Worm (Caenorhabditis elegans) whole organism, L2 larva: ENCODE data around the gene T28H10.1.

Source experiments
- C34F6.9 ChIP-seq: fragments of 150-350 bp; optimal IDR thresholded peaks from 2 replicates; lab custom pipeline; 2014; ENCODE audit warnings: missing biosample characterization, missing genetic modification characterization
- F13H6.1 ChIP-seq: sonication (generic microtip); optimal IDR thresholded peaks from 2 replicates; lab custom pipeline; 2016; ENCODE audit warnings: missing genetic modification characterization, missing compliant biosample characterization
- R02D3.7 ChIP-seq: fragments of 150-350 bp; optimal IDR thresholded peaks from 2 replicates; lab custom pipeline; 2014; ENCODE audit warnings: missing biosample characterization, missing genetic modification characterization
- Y55F3AM.14 ChIP-seq: fragments of 200-800 bp; sonication (Bioruptor generic); optimal IDR thresholded peaks from 2 replicates; lab custom pipeline; 2018; ENCODE audit warnings: mild to moderate bottlenecking, missing genetic modification characterization, missing compliant biosample characterization
- ZK546.5 ChIP-seq: sonication (generic microtip); optimal IDR thresholded peaks from 2 replicates; lab custom pipeline; 2017; ENCODE audit warnings: missing biosample characterization, missing genetic modification characterization
- alr-1 ChIP-seq: fragments of 150-350 bp; optimal IDR thresholded peaks from 2 replicates; lab custom pipeline; 2014; ENCODE audit warnings: missing biosample characterization, missing genetic modification characterization
- aly-2 ChIP-seq: fragments of 150-350 bp; optimal IDR thresholded peaks from 2 replicates; lab custom pipeline; 2014; ENCODE audit warnings: missing biosample characterization, missing genetic modification characterization
- blmp-1 ChIP-seq: sonication (generic microtip); optimal IDR thresholded peaks from 2 replicates; lab custom pipeline; 2017; ENCODE audit warnings: missing genetic modification characterization, mild to moderate bottlenecking, missing compliant biosample characterization, antibody characterized with exemption, moderate library complexity; ENCODE audit not compliant: insufficient read depth
- ceh-16 ChIP-seq: fragments of 150-350 bp; optimal IDR thresholded peaks from 2 replicates; lab custom pipeline; 2014; ENCODE audit warnings: missing biosample characterization, missing genetic modification characterization
- ceh-82 ChIP-seq: fragments of 150-350 bp; optimal IDR thresholded peaks from 2 replicates; lab custom pipeline; 2014; ENCODE audit warnings: missing biosample characterization, missing genetic modification characterization
- crh-2 ChIP-seq: sonication (generic microtip); optimal IDR thresholded peaks from 2 replicates; lab custom pipeline; 2017; ENCODE audit warnings: missing biosample characterization, missing genetic modification characterization
- dmd-4 ChIP-seq: sonication (generic microtip); optimal IDR thresholded peaks from 2 replicates; lab custom pipeline; 2017; ENCODE audit warnings: missing biosample characterization, missing genetic modification characterization
- egl-27 ChIP-seq: sonication (generic microtip); optimal IDR thresholded peaks from 3 replicates; lab custom pipeline; 2017; ENCODE audit warnings: missing biosample characterization, missing genetic modification reagents, missing genetic modification characterization
- elt-1 ChIP-seq: fragments of 150-350 bp; optimal IDR thresholded peaks from 2 replicates; lab custom pipeline; 2014; ENCODE audit warnings: missing biosample characterization, missing genetic modification characterization
- elt-3 ChIP-seq: sonication (generic microtip); optimal IDR thresholded peaks from 2 replicates; lab custom pipeline; 2017; ENCODE audit warnings: missing biosample characterization, missing genetic modification characterization
- fos-1 ChIP-seq: fragments of 150-350 bp; optimal IDR thresholded peaks from 2 replicates; lab custom pipeline; 2014; ENCODE audit warnings: missing biosample characterization, missing genetic modification characterization
- lin-11 ChIP-seq: fragments of 150-350 bp; sonication (generic microtip); optimal IDR thresholded peaks from 2 replicates; lab custom pipeline; 2014; ENCODE audit warnings: missing biosample characterization, missing genetic modification characterization, inconsistent platforms, mixed read lengths
- lin-13 ChIP-seq: fragments of 150-350 bp; optimal IDR thresholded peaks from 2 replicates; lab custom pipeline; 2014; ENCODE audit warnings: missing biosample characterization, missing genetic modification reagents, missing genetic modification characterization
- lin-39 ChIP-seq: fragments of 150-350 bp; optimal IDR thresholded peaks from 2 replicates; lab custom pipeline; 2014; ENCODE audit warnings: missing biosample characterization, missing genetic modification reagents, missing genetic modification characterization
- lsy-2 ChIP-seq, 2 experiments: fragments of 150-350 bp in 1 of 2; sonication (generic microtip) in 1 of 2; optimal IDR thresholded peaks; 2 replicates each; lab custom pipeline; 2014 to 2017; ENCODE audit warnings: missing biosample characterization in 2 of 2, missing genetic modification characterization in 2 of 2
- mab-5 ChIP-seq: fragments of 150-350 bp; optimal IDR thresholded peaks from 2 replicates; lab custom pipeline; 2014; ENCODE audit warnings: missing biosample characterization, missing genetic modification characterization
- mbf-1 ChIP-seq: sonication (generic microtip); optimal IDR thresholded peaks from 2 replicates; lab custom pipeline; 2017; ENCODE audit warnings: missing biosample characterization, missing genetic modification characterization
- mdl-1 ChIP-seq, 2 experiments: fragments of 150-350 bp in 1 of 2; sonication (generic microtip) in 1 of 2; optimal IDR thresholded peaks; 2 replicates each; lab custom pipeline; 2017; ENCODE audit warnings: missing biosample characterization in 2 of 2, missing genetic modification characterization in 2 of 2
- nhr-10 ChIP-seq: sonication (generic microtip); optimal IDR thresholded peaks from 2 replicates; lab custom pipeline; 2017; ENCODE audit warnings: missing biosample characterization, missing genetic modification characterization
- nhr-11 ChIP-seq: fragments of 150-350 bp; optimal IDR thresholded peaks from 2 replicates; lab custom pipeline; 2014; ENCODE audit warnings: missing biosample characterization, missing genetic modification characterization
- nhr-129 ChIP-seq: fragments of 150-350 bp; optimal IDR thresholded peaks from 2 replicates; lab custom pipeline; 2014; ENCODE audit warnings: missing biosample characterization, missing genetic modification characterization
- nhr-21 ChIP-seq: fragments of 150-350 bp; optimal IDR thresholded peaks from 2 replicates; lab custom pipeline; 2014; ENCODE audit warnings: missing biosample characterization, missing genetic modification characterization
- nhr-23 ChIP-seq: fragments of 150-350 bp; optimal IDR thresholded peaks from 2 replicates; lab custom pipeline; 2014; ENCODE audit warnings: missing biosample characterization, missing genetic modification reagents, missing genetic modification characterization
- nhr-237 ChIP-seq: fragments of 150-350 bp; optimal IDR thresholded peaks from 2 replicates; lab custom pipeline; 2014; ENCODE audit warnings: missing biosample characterization, missing genetic modification characterization
- nhr-25 ChIP-seq: fragments of 150-350 bp; sonication (generic microtip); optimal IDR thresholded peaks from 3 replicates; lab custom pipeline; 2014; ENCODE audit warnings: missing biosample characterization, missing genetic modification characterization
- nhr-6 ChIP-seq: fragments of 150-350 bp; optimal IDR thresholded peaks from 2 replicates; lab custom pipeline; 2014; ENCODE audit warnings: missing biosample characterization, missing genetic modification characterization
- nhr-77 ChIP-seq: fragments of 150-350 bp; optimal IDR thresholded peaks from 2 replicates; lab custom pipeline; 2014; ENCODE audit warnings: missing biosample characterization, missing genetic modification characterization
- peb-1 ChIP-seq: fragments of 150-350 bp; optimal IDR thresholded peaks from 2 replicates; lab custom pipeline; 2014; ENCODE audit warnings: missing biosample characterization, missing genetic modification characterization
- sem-4 ChIP-seq: fragments of 150-350 bp; optimal IDR thresholded peaks from 2 replicates; lab custom pipeline; 2014; ENCODE audit warnings: missing biosample characterization, missing genetic modification reagents, missing genetic modification characterization
- sma-3 ChIP-seq: sonication (generic microtip); optimal IDR thresholded peaks from 2 replicates; lab custom pipeline; 2016; ENCODE audit warnings: missing genetic modification reagents, missing genetic modification characterization, missing compliant biosample characterization
- sma-9 ChIP-seq, 2 experiments: fragments of 150-350 bp in 1 of 2; sonication (generic microtip) in 1 of 2; optimal IDR thresholded peaks; 2 replicates each; lab custom pipeline; 2014 to 2016; ENCODE audit warnings: missing genetic modification characterization in 2 of 2, mild to moderate bottlenecking in 1 of 2, missing biosample characterization in 1 of 2, missing compliant biosample characterization in 1 of 2, missing genetic modification reagents in 1 of 2, moderate library complexity in 1 of 2
- snpc-4 ChIP-seq: fragments of 150-350 bp; optimal IDR thresholded peaks from 2 replicates; lab custom pipeline; 2014; ENCODE audit warnings: missing biosample characterization, missing genetic modification characterization
- unc-55 ChIP-seq: fragments of 150-350 bp; sonication (generic microtip); optimal IDR thresholded peaks from 3 replicates; lab custom pipeline; 2014; ENCODE audit warnings: missing biosample characterization, missing genetic modification reagents, missing genetic modification characterization
- unc-62 ChIP-seq: fragments of 150-350 bp; optimal IDR thresholded peaks from 2 replicates; lab custom pipeline; 2014; ENCODE audit warnings: missing biosample characterization, missing genetic modification reagents, missing genetic modification characterization
- zag-1 ChIP-seq: fragments of 150-350 bp; optimal IDR thresholded peaks from 2 replicates; lab custom pipeline; 2014; ENCODE audit warnings: missing biosample characterization, missing genetic modification characterization
- ztf-1 ChIP-seq: fragments of 200-800 bp; sonication (Bioruptor generic); conservative IDR thresholded peaks from 2 replicates; pipeline ENCODE4 v1.3.6; 2022; ENCODE audit warnings: missing genetic modification characterization, missing compliant biosample characterization
- ztf-4 ChIP-seq: fragments of 150-350 bp; optimal IDR thresholded peaks from 2 replicates; lab custom pipeline; 2014; ENCODE audit warnings: missing biosample characterization, missing genetic modification characterization

The T28H10.1 gene

ce11 chrV:12530129-12530528, 26.5 kb downstream of the T28H10.1 start:
- TF ChIP-seq C34F6.9 (peak; percentile 44), lsy-2 (tag; optimal IDR thresholded peaks at IDR 0.05; lab: Kevin White, UChicago) (peak in 1 of 2 experiments; percentile 32), sma-3 (GFP tag; lab: Kevin White, UChicago) (no peak), zag-1 (tag; lab: Kevin White, UChicago) (peak; percentile 30), dmd-4 (tag; lab: Kevin White, UChicago) (no peak), unc-55 (peak; percentile 16), crh-2 (tag; lab: Kevin White, UChicago) (peak; percentile 53), unc-62 (no peak), sma-9 (GFP tag; optimal IDR thresholded peaks at IDR 0.05; lab: Kevin White, UChicago) (peak; percentile 24), sma-9 (tag; optimal IDR thresholded peaks at IDR 0.05; lab: Kevin White, UChicago) (no peak), F13H6.1 (tag; lab: Kevin White, UChicago) (peak; percentile 49), Y55F3AM.14 (GFP tag; lab: Kevin White, UChicago) (peak; percentile 67), ceh-16 (tag; lab: Kevin White, UChicago) (peak; percentile 60), sem-4 (tag; lab: Kevin White, UChicago) (peak; percentile 48), egl-27 (tag; lab: Kevin White, UChicago) (peak; percentile 41)
- TF ChIP-seq, all 48 proteins: peak for 11

- peak; percentile 39 for TF ChIP-seq nhr-21
- TF ChIP-seq sma-9 (GFP tag; optimal IDR thresholded peaks at IDR 0.05; lab: Kevin White, UChicago) = peak; percentile 16
- no peak for TF ChIP-seq sma-9 (tag; optimal IDR thresholded peaks at IDR 0.05; lab: Kevin White, UChicago)
- TF ChIP-seq dmd-4 (tag; lab: Kevin White, UChicago) = peak; percentile 23
- TF ChIP-seq nhr-6 (tag; lab: Kevin White, UChicago) = no peak
- TF ChIP-seq blmp-1 (tag; lab: Kevin White, UChicago) = peak; percentile 16
- TF ChIP-seq lsy-2 (tag; optimal IDR thresholded peaks at IDR 0.05; lab: Kevin White, UChicago) = peak in 1 of 2 experiments; percentile 31
- no peak for TF ChIP-seq elt-1 (tag; lab: Kevin White, UChicago)
- TF ChIP-seq C34F6.9 = peak; percentile 23
- TF ChIP-seq fos-1 = peak; percentile 46
Measured at ce11 chrV:12531084-12531483, 27.5 kb downstream of the T28H10.1 start.

ce11 chrV:12532369-12532768, 28.8 kb downstream of the T28H10.1 start:
- TF ChIP-seq fos-1 (peak; percentile 66), nhr-25 (tag; lab: Kevin White, UChicago) (no peak)
- TF ChIP-seq, all 48 proteins: peak for 1

- TF ChIP-seq mab-5 (tag; lab: Kevin White, UChicago) (no peak), aly-2 (tag; lab: Kevin White, UChicago) (no peak), unc-62 (no peak), nhr-129 (tag; lab: Kevin White, UChicago) (no peak), sem-4 (tag; lab: Kevin White, UChicago) (no peak), lin-39 (tag; lab: Kevin White, UChicago) (no peak), nhr-21 (peak; percentile 20), ztf-1 (GFP tag; lab: Robert Waterston, UW) (no peak), crh-2 (tag; lab: Kevin White, UChicago) (peak; percentile 13), lin-13 (GFP tag; lab: Kevin White, UChicago) (no peak), sma-9 (GFP tag; optimal IDR thresholded peaks at IDR 0.05; lab: Kevin White, UChicago) (peak; percentile 44), sma-9 (tag; optimal IDR thresholded peaks at IDR 0.05; lab: Kevin White, UChicago) (no peak), F13H6.1 (tag; lab: Kevin White, UChicago) (no peak), ceh-16 (tag; lab: Kevin White, UChicago) (peak; percentile 23), alr-1 (tag; lab: Kevin White, UChicago) (no peak), elt-1 (tag; lab: Kevin White, UChicago) (no peak), elt-3 (tag; lab: Kevin White, UChicago) (no peak), snpc-4 (tag; lab: Kevin White, UChicago) (no peak), nhr-10 (tag; lab: Kevin White, UChicago) (no peak), R02D3.7 (tag; lab: Kevin White, UChicago) (no peak), nhr-25 (tag; lab: Kevin White, UChicago) (peak; percentile 63), sma-3 (GFP tag; lab: Kevin White, UChicago) (peak; percentile 63), mdl-1 (tag; optimal IDR thresholded peaks at IDR 0.05; lab: Kevin White, UChicago) (no peak), lsy-2 (tag; optimal IDR thresholded peaks at IDR 0.05; lab: Kevin White, UChicago) (peak in 1 of 2 experiments; percentile 41), nhr-11 (tag; lab: Kevin White, UChicago) (no peak), nhr-23 (no peak), fos-1 (peak; percentile 8), egl-27 (tag; lab: Kevin White, UChicago) (peak; percentile 12), ZK546.5 (tag; lab: Kevin White, UChicago) (no peak), ceh-82 (tag; lab: Kevin White, UChicago) (no peak), nhr-237 (tag; lab: Kevin White, UChicago) (no peak), mbf-1 (no peak), nhr-77 (tag; lab: Kevin White, UChicago) (no peak), ztf-4 (no peak), blmp-1 (tag; lab: Kevin White, UChicago) (peak; percentile 88), Y55F3AM.14 (GFP tag; lab: Kevin White, UChicago) (no peak), C34F6.9 (no peak), lin-11 (no peak), peb-1 (tag; lab: Kevin White, UChicago) (no peak)
Measured at ce11 chrV:12533635-12534150, 30.1 kb downstream of the T28H10.1 start.
